Worm (Caenorhabditis elegans): ENCODE measurements around the gene Y39A1A.22.
A peak's percentile ranks its signal among the peaks of the same experiment; 100 is the strongest.

The Y39A1A.22 gene

DNA sequence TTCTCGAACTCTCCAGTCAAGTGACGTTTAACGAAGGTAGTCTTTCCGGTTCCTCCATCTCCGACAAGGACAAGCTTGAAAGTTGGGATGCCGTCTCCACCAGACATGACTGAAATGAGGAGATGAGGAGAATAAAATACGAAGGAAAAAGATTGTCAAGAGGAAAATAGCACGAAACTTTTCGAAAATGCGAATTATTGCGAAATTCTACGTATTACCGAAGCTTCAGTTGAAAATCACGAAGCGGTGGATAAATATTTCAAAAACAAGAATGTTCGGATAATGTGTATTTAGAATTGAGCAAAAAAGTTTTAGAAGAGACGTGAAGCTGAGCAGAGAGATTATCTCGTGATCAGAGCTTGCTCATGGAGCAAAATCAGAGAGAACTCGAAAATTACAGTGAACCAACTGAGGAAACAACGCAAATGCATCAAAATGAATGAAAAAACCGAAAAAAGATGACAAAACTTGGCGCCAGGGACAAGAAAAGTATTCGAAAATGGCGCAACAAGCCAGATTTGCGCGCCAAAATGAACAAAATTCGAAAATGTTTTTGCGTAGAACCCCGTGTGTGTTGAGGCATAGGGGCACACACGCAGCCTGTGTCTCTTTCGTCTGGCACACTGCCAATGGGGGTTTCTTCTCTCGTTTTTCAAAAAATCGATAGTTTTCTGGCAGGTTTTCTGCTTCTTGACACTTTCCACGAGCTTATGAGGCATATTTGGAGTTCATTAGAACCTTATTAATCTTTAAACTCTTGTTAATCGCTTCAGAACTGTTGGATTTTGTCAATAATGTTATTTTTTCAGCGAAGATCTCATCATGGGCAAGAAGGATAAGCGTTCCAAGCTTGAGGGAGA is 41.0 kb upstream of the Y39A1A.22 start, which contains the start of the genes ran-1 and dkc-1:
TSS of gene ran-1 (minus strand) at position 109 of the 860 bp plus-strand sequence.
TSS of gene dkc-1 (plus strand) at position 810 of the 860 bp plus-strand sequence.
- TF ChIP-seq unc-62 (GFP tag; optimal IDR thresholded peaks at IDR 0.05), result no peak
- TF ChIP-seq R02D3.7 (tag; optimal IDR thresholded peaks at IDR 0.05), result no peak
- TF ChIP-seq F13H6.1 (tag; optimal IDR thresholded peaks at IDR 0.05), result peak; percentile 43
- TF ChIP-seq lin-39 (tag; optimal IDR thresholded peaks at IDR 0.05), result no peak
- no peak for TF ChIP-seq elt-1 (tag; optimal IDR thresholded peaks at IDR 0.05)
- TF ChIP-seq fos-1 (tag; optimal IDR thresholded peaks at IDR 0.05), result peak; percentile 58
- no peak for TF ChIP-seq ZK546.5 (tag; optimal IDR thresholded peaks at IDR 0.05)
- no peak for TF ChIP-seq ceh-82 (tag; optimal IDR thresholded peaks at IDR 0.05)
- TF ChIP-seq elt-3 (tag; optimal IDR thresholded peaks at IDR 0.05), result no peak
- TF ChIP-seq nhr-10 (tag; optimal IDR thresholded peaks at IDR 0.05), result no peak
- TF ChIP-seq ztf-4 (tag; optimal IDR thresholded peaks at IDR 0.05), result no peak
- TF ChIP-seq C34F6.9 (tag; optimal IDR thresholded peaks at IDR 0.05), result peak; percentile 90
- TF ChIP-seq crh-2 (tag; optimal IDR thresholded peaks at IDR 0.05), result peak; percentile 78
- TF ChIP-seq dmd-4 (tag; optimal IDR thresholded peaks at IDR 0.05), result no peak
- no peak for TF ChIP-seq ztf-1 (GFP tag; conservative IDR thresholded peaks at IDR 0.05)
- TF ChIP-seq nhr-6 (tag; optimal IDR thresholded peaks at IDR 0.05), result no peak
- TF ChIP-seq nhr-11 (tag; optimal IDR thresholded peaks at IDR 0.05), result no peak
- no peak for TF ChIP-seq unc-39 (tag; optimal IDR thresholded peaks at IDR 0.05)
- TF ChIP-seq alr-1 (tag; optimal IDR thresholded peaks at IDR 0.05), result no peak
- TF ChIP-seq mab-5 (tag; optimal IDR thresholded peaks at IDR 0.05), result peak; percentile 7
- no peak for TF ChIP-seq aly-2 (tag; optimal IDR thresholded peaks at IDR 0.05)
- no peak for TF ChIP-seq mbf-1 (tag; optimal IDR thresholded peaks at IDR 0.05)
- peak; percentile 48 for TF ChIP-seq nhr-21 (tag; optimal IDR thresholded peaks at IDR 0.05)
- TF ChIP-seq nhr-23 (tag; optimal IDR thresholded peaks at IDR 0.05), result no peak
- no peak for TF ChIP-seq nhr-237 (tag; optimal IDR thresholded peaks at IDR 0.05)
- TF ChIP-seq unc-55 (GFP tag; optimal IDR thresholded peaks at IDR 0.05), result peak; percentile 90
- TF ChIP-seq nhr-12 (tag; optimal IDR thresholded peaks at IDR 0.05), result no peak
- peak; percentile 77 for TF ChIP-seq nhr-25 (tag; optimal IDR thresholded peaks at IDR 0.05)
- no peak for TF ChIP-seq ama-1 (optimal IDR thresholded peaks at IDR 0.05)
- TF ChIP-seq Y55F3AM.14 (GFP tag; optimal IDR thresholded peaks at IDR 0.05), result no peak
- TF ChIP-seq lsy-2 (tag; optimal IDR thresholded peaks at IDR 0.05), result peak; percentile 50 to 86
- peak; percentile 5 for TF ChIP-seq ceh-16 (tag; optimal IDR thresholded peaks at IDR 0.05)
- no peak for TF ChIP-seq peb-1 (tag; optimal IDR thresholded peaks at IDR 0.05)
- no peak for TF ChIP-seq sma-9 (GFP tag; optimal IDR thresholded peaks at IDR 0.05)
- TF ChIP-seq sma-9 (tag; optimal IDR thresholded peaks at IDR 0.05), result no peak
- peak; percentile 79 for TF ChIP-seq nhr-129 (tag; optimal IDR thresholded peaks at IDR 0.05)
- TF ChIP-seq zag-1 (tag; optimal IDR thresholded peaks at IDR 0.05), result no peak
- peak; percentile 44 for TF ChIP-seq lin-11 (tag; optimal IDR thresholded peaks at IDR 0.05)
- peak; percentile 67 for TF ChIP-seq gmeb-1 (tag; optimal IDR thresholded peaks at IDR 0.05)
- TF ChIP-seq blmp-1 (tag; optimal IDR thresholded peaks at IDR 0.05; ENCODE audit: insufficient read depth), result peak; percentile 35
- no peak for TF ChIP-seq snpc-4 (tag; optimal IDR thresholded peaks at IDR 0.05)
- TF ChIP-seq sem-4 (tag; optimal IDR thresholded peaks at IDR 0.05), result peak; percentile 29
- no peak for TF ChIP-seq nhr-77 (tag; optimal IDR thresholded peaks at IDR 0.05)
- no peak for TF ChIP-seq egl-27 (tag; optimal IDR thresholded peaks at IDR 0.05)
- TF ChIP-seq skn-1 (tag; optimal IDR thresholded peaks at IDR 0.05), result no peak
- no peak for TF ChIP-seq ztf-11 (tag; optimal IDR thresholded peaks at IDR 0.05)
- peak; percentile 10 for TF ChIP-seq sma-3 (GFP tag; optimal IDR thresholded peaks at IDR 0.05)
- peak; percentile 75 for TF ChIP-seq lin-13 (GFP tag; optimal IDR thresholded peaks at IDR 0.05)
- TF ChIP-seq mdl-1 (tag; optimal IDR thresholded peaks at IDR 0.05), result peak in 1 of 2 experiments; percentile 20
